Fruit fly (Drosophila melanogaster) whole organism: ENCODE data around the gene Mdh2.

Experiments used
- CG8478 ChIP-seq: fragments of >200 bp; optimal IDR thresholded peaks from 2 replicates; lab custom pipeline; 2018; ENCODE audit warnings: inconsistent platforms
- pan ChIP-seq: fragments of >200 bp; optimal IDR thresholded peaks from 2 replicates; lab custom pipeline; 2017

DNA sequence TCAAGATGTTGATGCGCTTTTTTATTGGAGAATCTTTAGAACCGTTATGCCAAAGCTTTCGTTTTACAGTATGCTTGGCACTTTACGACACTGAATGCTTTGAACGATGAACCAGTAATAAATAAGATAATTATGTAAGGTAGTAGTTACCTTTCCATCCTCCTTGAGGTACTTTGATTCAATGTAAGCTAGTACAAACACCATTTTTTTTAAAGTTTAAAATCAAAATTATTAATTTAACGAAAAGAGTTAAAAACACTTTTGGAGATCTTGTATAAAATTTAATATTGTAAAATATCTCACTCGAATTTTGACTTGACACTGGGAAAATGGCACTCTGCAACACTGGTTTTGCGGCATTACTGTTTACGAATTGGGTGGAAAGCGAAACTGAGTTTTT, 40.8 kb upstream of the Mdh2 start, which contains the start of the genes Arp5 and CG7208:
- TF ChIP-seq CG8478 (no peak), pan (lab: Kevin White, UChicago) (no peak)
